Worm (Caenorhabditis elegans): Measurements from ENCODE around the gene cln-3.1.

Gene cln-3.1

DNA sequence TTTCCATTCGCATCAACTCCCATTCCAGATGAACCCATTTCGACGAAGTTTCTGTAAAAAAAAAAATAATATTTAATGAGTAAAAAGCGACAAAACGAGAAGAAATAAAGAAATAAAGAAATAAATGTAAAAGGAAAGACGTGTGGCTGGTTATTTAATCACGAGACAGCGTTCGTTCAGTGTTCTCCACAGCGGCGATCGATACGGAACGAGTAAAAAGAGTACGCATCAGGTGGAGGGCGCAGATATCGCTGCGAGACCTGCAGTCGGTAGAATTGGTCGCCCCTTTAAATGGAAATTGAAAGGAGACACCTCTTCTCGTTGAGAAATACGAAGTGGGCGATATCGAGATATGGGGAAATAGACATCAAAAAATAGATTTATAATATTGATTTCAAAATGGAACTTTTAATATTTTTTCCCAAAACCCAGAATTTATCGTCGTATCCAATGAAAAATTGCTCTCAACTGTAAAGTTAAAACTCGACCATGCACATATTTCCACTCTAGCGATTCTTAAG, 36.7 kb downstream of the cln-3.1 start, which contains the start of gene pqn-70 (continued):
- TF ChIP-seq php-3 (GFP tag; IDR thresholded peaks at IDR 0.05) (no peak), hif-1 (tag; optimal IDR thresholded peaks at IDR 0.05) (peak in 1 of 2 experiments; percentile 81), nhr-28 (tag; optimal IDR thresholded peaks at IDR 0.05) (peak; percentile 83), nhr-48 (tag; optimal IDR thresholded peaks at IDR 0.05) (peak; percentile 60), dmd-6 (GFP tag; IDR thresholded peaks at IDR 0.05) (peak; percentile 76), T20F7.1 (GFP tag; optimal IDR thresholded peaks at IDR 0.05) (peak; percentile 60), ces-1 (GFP tag; optimal IDR thresholded peaks at IDR 0.05) (peak; percentile 35), nhr-42 (GFP tag; IDR thresholded peaks at IDR 0.05) (no peak), nhr-11 (tag; optimal IDR thresholded peaks at IDR 0.05) (peak; percentile 77), F37D6.2 (tag; optimal IDR thresholded peaks at IDR 0.05) (peak; percentile 49), lin-13 (GFP tag; optimal IDR thresholded peaks at IDR 0.05) (peak; percentile 75)

- TF ChIP-seq lin-38 (GFP tag; IDR thresholded peaks at IDR 0.05) (no peak), daf-16 (GFP tag; optimal IDR thresholded peaks at IDR 0.05) (peak in 1 of 2 experiments; percentile 72), daf-16 (tag; optimal IDR thresholded peaks at IDR 0.05) (peak; percentile 28), ceh-62 (tag; optimal IDR thresholded peaks at IDR 0.05) (no peak), jun-1 (tag; optimal IDR thresholded peaks at IDR 0.05) (no peak), spr-1 (tag; optimal IDR thresholded peaks at IDR 0.05) (no peak), vab-7 (GFP tag; IDR thresholded peaks at IDR 0.05) (no peak), hlh-11 (tag; optimal IDR thresholded peaks at IDR 0.05) (peak; percentile 13), ceh-44 (GFP tag; IDR thresholded peaks at IDR 0.05) (no peak), daf-12 (tag; optimal IDR thresholded peaks at IDR 0.05) (no peak), unc-62 (GFP tag; optimal IDR thresholded peaks at IDR 0.05 in 1 of 2) (no peak), unc-62 (tag; optimal IDR thresholded peaks at IDR 0.05) (no peak), zip-11 (GFP tag; IDR thresholded peaks at IDR 0.05) (no peak), lin-1 (GFP tag; IDR thresholded peaks at IDR 0.05) (no peak), mxl-3 (GFP tag; optimal IDR thresholded peaks at IDR 0.05) (no peak), lsy-2 (tag; optimal IDR thresholded peaks at IDR 0.05) (peak in 1 of 2 experiments; percentile 55), ZK546.5 (tag; optimal IDR thresholded peaks at IDR 0.05) (no peak), ceh-20 (GFP tag; IDR thresholded peaks at IDR 0.05) (no peak), nhr-76 (tag; optimal IDR thresholded peaks at IDR 0.05) (no peak), F10B5.3 (tag; optimal IDR thresholded peaks at IDR 0.05) (peak; percentile 4), pha-4 (GFP tag; IDR thresholded peaks at IDR 0.05) (peak; percentile 6; the same call in 1 of the 2 replicates), pha-4 (tag; optimal IDR thresholded peaks at IDR 0.05) (no peak), hlh-30 (tag; optimal IDR thresholded peaks at IDR 0.05; ENCODE audit: insufficient read depth) (peak; percentile 4), aha-1 (tag) (no peak), Y105C5A.15 (GFP tag; IDR thresholded peaks at IDR 0.05) (no peak), rbr-2 (tag; optimal IDR thresholded peaks at IDR 0.05) (no peak), Y48G9A.11 (GFP tag; IDR thresholded peaks at IDR 0.05) (no peak), dve-1 (tag; optimal IDR thresholded peaks at IDR 0.05; ENCODE audit: insufficient read depth) (peak; percentile 43), ama-1 (optimal IDR thresholded peaks at IDR 0.05) (peak; percentile 92), Y75B8A.6 (GFP tag; IDR thresholded peaks at IDR 0.05) (no peak), mep-1 (tag; optimal IDR thresholded peaks at IDR 0.05) (peak; percentile 53), T20F7.1 (GFP tag; optimal IDR thresholded peaks at IDR 0.05) (no peak)
These were observed 39.5 kb downstream of the cln-3.1 start, which contains the start of gene bgal-1 for ce11 chrV:11225981-11226380. TSS of gene bgal-1 (minus strand) at chrV:11226018.
